Worm (Caenorhabditis elegans) whole organism, L4 larva: ENCODE data around the gene F37C12.14.

Source experiments
- F49E8.2 ChIP-seq: sonication (generic microtip); optimal IDR thresholded peaks from 2 replicates; lab custom pipeline; 2016; ENCODE audit warnings: missing compliant biosample characterization, mild to moderate bottlenecking, missing genetic modification characterization, borderline replicate concordance
- Y5F2A.4 ChIP-seq: fragments of 200-800 bp; sonication (Bioruptor generic); optimal IDR thresholded peaks from 2 replicates; lab custom pipeline; 2018; ENCODE audit warnings: mild to moderate bottlenecking, missing genetic modification characterization, missing compliant biosample characterization
- Y75B8A.6 ChIP-seq: fragments of 200-800 bp; sonication (Bioruptor generic); IDR thresholded peaks from 2 replicates; pipeline ENCODE4 v1.3.6; 2022; ENCODE audit warnings: missing genetic modification reagents, missing genetic modification characterization, missing compliant biosample characterization
- ZK337.2 ChIP-seq: fragments of 200-800 bp; sonication (Bioruptor generic); IDR thresholded peaks from 2 replicates; pipeline ENCODE4 v1.3.6; 2022; ENCODE audit warnings: missing genetic modification reagents, missing genetic modification characterization, missing compliant biosample characterization
- aha-1 ChIP-seq: fragments of 150-350 bp; peaks from one replicate; lab custom pipeline; 2014; ENCODE audit warnings: missing biosample characterization, missing genetic modification characterization
- ama-1 ChIP-seq: fragments of 150-350 bp; optimal IDR thresholded peaks from 2 replicates; lab custom pipeline; 2014; ENCODE audit warnings: inconsistent platforms, mixed read lengths
- attf-4 ChIP-seq: sonication (generic microtip); optimal IDR thresholded peaks from 3 replicates; lab custom pipeline; 2017; ENCODE audit warnings: missing biosample characterization, missing genetic modification characterization
- ceh-20 ChIP-seq: fragments of 200-800 bp; sonication (Bioruptor generic); IDR thresholded peaks from 2 replicates; pipeline ENCODE4 v1.3.6; 2022; ENCODE audit warnings: missing genetic modification reagents, missing genetic modification characterization, missing compliant biosample characterization
- ceh-28 ChIP-seq: fragments of 150-350 bp; optimal IDR thresholded peaks from 2 replicates; lab custom pipeline; 2014; ENCODE audit warnings: missing biosample characterization, missing genetic modification reagents, missing genetic modification characterization
- ceh-32 ChIP-seq: sonication (generic microtip); optimal IDR thresholded peaks from 2 replicates; lab custom pipeline; 2016; ENCODE audit warnings: mild to moderate bottlenecking, missing genetic modification characterization, missing compliant biosample characterization; ENCODE audit not compliant: poor library complexity
- ceh-44 ChIP-seq: fragments of 200-800 bp; sonication (Bioruptor generic); IDR thresholded peaks from 2 replicates; pipeline ENCODE4 v1.3.6; 2022; ENCODE audit warnings: missing genetic modification reagents, missing genetic modification characterization, missing compliant biosample characterization
- ceh-62 ChIP-seq: sonication (generic microtip); optimal IDR thresholded peaks from 2 replicates; lab custom pipeline; 2017; ENCODE audit warnings: missing biosample characterization, missing genetic modification characterization
- ces-1 ChIP-seq: fragments of 150-350 bp; sonication (generic microtip); optimal IDR thresholded peaks from 4 replicates; lab custom pipeline; 2014; ENCODE audit warnings: missing biosample characterization, missing genetic modification reagents, missing genetic modification characterization
- dmd-6 ChIP-seq: fragments of 200-800 bp; sonication (Bioruptor generic); IDR thresholded peaks from 2 replicates; pipeline ENCODE4 v1.3.6; 2022; ENCODE audit warnings: missing genetic modification reagents, missing genetic modification characterization, missing compliant biosample characterization
- dpl-1 ChIP-seq: fragments of 150-350 bp; optimal IDR thresholded peaks from 2 replicates; lab custom pipeline; 2014; ENCODE audit warnings: missing biosample characterization, missing genetic modification reagents, missing genetic modification characterization
- dve-1 ChIP-seq: sonication (generic microtip); optimal IDR thresholded peaks from 2 replicates; lab custom pipeline; 2017; ENCODE audit warnings: antibody characterized with exemption, mild to moderate bottlenecking, missing genetic modification characterization, missing compliant biosample characterization; ENCODE audit not compliant: insufficient read depth
- egl-27 ChIP-seq: sonication (generic microtip); optimal IDR thresholded peaks from 3 replicates; lab custom pipeline; 2017; ENCODE audit warnings: missing biosample characterization, missing genetic modification reagents, missing genetic modification characterization
- fkh-10 ChIP-seq: fragments of 150-350 bp; optimal IDR thresholded peaks from 2 replicates; lab custom pipeline; 2014; ENCODE audit warnings: missing biosample characterization, missing genetic modification reagents, missing genetic modification characterization
- gei-8 ChIP-seq: fragments of 200-800 bp; sonication (Bioruptor generic); optimal IDR thresholded peaks from 2 replicates; lab custom pipeline; 2018; ENCODE audit warnings: mild to moderate bottlenecking, missing genetic modification characterization, missing compliant biosample characterization
- hif-1 ChIP-seq, 2 experiments: sonication (generic microtip); optimal IDR thresholded peaks; 2 replicates each; lab custom pipeline; 2016 to 2017; ENCODE audit warnings: missing compliant biosample characterization in 2 of 2, missing genetic modification characterization in 2 of 2, missing genetic modification reagents in 2 of 2, missing genotype in 2 of 2, mild to moderate bottlenecking in 1 of 2
- hlh-30 ChIP-seq: sonication (generic microtip); optimal IDR thresholded peaks from 2 replicates; lab custom pipeline; 2017; ENCODE audit warnings: antibody characterized with exemption, mild to moderate bottlenecking, missing genetic modification characterization, missing compliant biosample characterization; ENCODE audit not compliant: insufficient read depth
- hmg-1.1 ChIP-seq: fragments of 200-800 bp; sonication (Bioruptor generic); IDR thresholded peaks from 2 replicates; pipeline ENCODE4 v1.3.6; 2022; ENCODE audit warnings: missing genetic modification reagents, missing genetic modification characterization, missing compliant biosample characterization
- lin-29 ChIP-seq: fragments of 200-800 bp; sonication (Bioruptor generic); IDR thresholded peaks from 2 replicates; pipeline ENCODE4 v1.3.6; 2022; ENCODE audit warnings: missing genetic modification reagents, missing genetic modification characterization, missing compliant biosample characterization
- lin-39 ChIP-seq: fragments of 150-350 bp; optimal IDR thresholded peaks from 2 replicates; lab custom pipeline; 2014; ENCODE audit warnings: missing biosample characterization, missing genetic modification reagents, missing genetic modification characterization
- madf-9 ChIP-seq: fragments of 200-800 bp; sonication (Bioruptor generic); conservative IDR thresholded peaks from 2 replicates; pipeline ENCODE4 v1.3.6; 2022; ENCODE audit warnings: missing genetic modification reagents, missing genetic modification characterization, missing compliant biosample characterization
- mdl-1 ChIP-seq, 2 experiments: fragments of 150-350 bp in 1 of 2; sonication (generic microtip) in 1 of 2; optimal IDR thresholded peaks; 2 replicates each; lab custom pipeline; 2014 to 2017; ENCODE audit warnings: missing biosample characterization in 2 of 2, missing genetic modification characterization in 2 of 2
- mes-2 ChIP-seq: sonication (generic microtip); optimal IDR thresholded peaks from 2 replicates; lab custom pipeline; 2016; ENCODE audit warnings: missing genotype, mild to moderate bottlenecking, missing genetic modification characterization, missing compliant biosample characterization; ENCODE audit not compliant: poor library complexity, severe bottlenecking
- nhr-11 ChIP-seq: fragments of 150-350 bp; optimal IDR thresholded peaks from 2 replicates; lab custom pipeline; 2014; ENCODE audit warnings: missing biosample characterization, missing genetic modification characterization
- nhr-25 ChIP-seq: sonication (generic microtip); optimal IDR thresholded peaks from 2 replicates; lab custom pipeline; 2017; ENCODE audit warnings: missing genetic modification characterization, mild to moderate bottlenecking, missing compliant biosample characterization, antibody characterized with exemption, moderate library complexity, borderline replicate concordance; ENCODE audit not compliant: insufficient read depth
- nhr-28 ChIP-seq: fragments of 150-350 bp; optimal IDR thresholded peaks from 2 replicates; lab custom pipeline; 2014; ENCODE audit warnings: missing biosample characterization, missing genetic modification characterization
- nhr-41 ChIP-seq: fragments of 200-800 bp; sonication (Bioruptor generic); IDR thresholded peaks from 2 replicates; pipeline ENCODE4 v1.3.6; 2022; ENCODE audit warnings: missing genetic modification reagents, missing genetic modification characterization, missing compliant biosample characterization
- nhr-42 ChIP-seq: fragments of 200-800 bp; sonication (Bioruptor generic); IDR thresholded peaks from 2 replicates; pipeline ENCODE4 v1.3.6; 2022; ENCODE audit warnings: missing genetic modification characterization, missing compliant biosample characterization
- nhr-48 ChIP-seq: sonication (generic microtip); optimal IDR thresholded peaks from 2 replicates; lab custom pipeline; 2016; ENCODE audit warnings: mild to moderate bottlenecking, missing genetic modification characterization, missing compliant biosample characterization
- nhr-76 ChIP-seq: fragments of 150-350 bp; optimal IDR thresholded peaks from 2 replicates; lab custom pipeline; 2014; ENCODE audit warnings: missing biosample characterization, missing genetic modification characterization
- nhr-77 ChIP-seq: fragments of 150-350 bp; optimal IDR thresholded peaks from 2 replicates; lab custom pipeline; 2014; ENCODE audit warnings: missing biosample characterization, missing genetic modification characterization
- rbr-2 ChIP-seq: sonication (generic microtip); optimal IDR thresholded peaks from 2 replicates; lab custom pipeline; 2016; ENCODE audit warnings: missing genotype, missing genetic modification characterization, missing compliant biosample characterization
- saeg-2 ChIP-seq: fragments of 200-800 bp; sonication (Bioruptor generic); IDR thresholded peaks from 2 replicates; pipeline ENCODE4 v1.3.6; 2022; ENCODE audit warnings: missing genetic modification reagents, missing genetic modification characterization, missing compliant biosample characterization
- set-16 ChIP-seq: fragments of 200-800 bp; sonication (Bioruptor generic); IDR thresholded peaks from 2 replicates; pipeline ENCODE4 v1.3.6; 2022; ENCODE audit warnings: missing genetic modification reagents, missing genetic modification characterization, missing compliant biosample characterization
- skn-1 ChIP-seq: fragments of 150-350 bp; optimal IDR thresholded peaks from 2 replicates; lab custom pipeline; 2014; ENCODE audit warnings: missing biosample characterization, missing genetic modification characterization
- snpc-1.2 ChIP-seq: fragments of 200-800 bp; sonication (Bioruptor generic); IDR thresholded peaks from 2 replicates; pipeline ENCODE4 v1.3.6; 2022; ENCODE audit warnings: missing genetic modification reagents, missing genetic modification characterization, missing compliant biosample characterization
- spr-3 ChIP-seq: fragments of 200-800 bp; sonication (Bioruptor generic); optimal IDR thresholded peaks from 2 replicates; lab custom pipeline; 2018; ENCODE audit warnings: mild to moderate bottlenecking, missing genetic modification characterization, missing compliant biosample characterization
- tag-97 ChIP-seq: fragments of 200-800 bp; sonication (Bioruptor generic); IDR thresholded peaks from 2 replicates; pipeline ENCODE4 v1.3.6; 2022; ENCODE audit warnings: missing genetic modification characterization, missing compliant biosample characterization
- tra-1 ChIP-seq: fragments of 200-800 bp; sonication (Bioruptor generic); IDR thresholded peaks from 2 replicates; pipeline ENCODE4 v1.3.6; 2022; ENCODE audit warnings: missing genetic modification reagents, missing genetic modification characterization, missing compliant biosample characterization
- unc-130 ChIP-seq: sonication (generic microtip); optimal IDR thresholded peaks from 2 replicates; lab custom pipeline; 2016; ENCODE audit warnings: missing genetic modification reagents, missing genetic modification characterization, missing compliant biosample characterization
- unc-39 ChIP-seq: sonication (generic microtip); optimal IDR thresholded peaks from 2 replicates; lab custom pipeline; 2017; ENCODE audit warnings: missing biosample characterization, missing genetic modification characterization
- unc-62 ChIP-seq, 3 experiments: fragments of 150-350 bp in 1 of 3; sonication (generic microtip); optimal IDR thresholded peaks in 2 of 3; peaks in 1 of 3; 1 replicate in 1 of 3; 2 replicates in 2 of 3; lab custom pipeline; 2014 to 2017; ENCODE audit warnings: missing biosample characterization in 3 of 3, missing genetic modification characterization in 3 of 3, missing genetic modification reagents in 3 of 3, missing genotype in 1 of 3
- vab-7 ChIP-seq: fragments of 200-800 bp; sonication (Bioruptor generic); IDR thresholded peaks from 2 replicates; pipeline ENCODE4 v1.3.6; 2022; ENCODE audit warnings: missing genetic modification reagents, missing genetic modification characterization, missing compliant biosample characterization
- zag-1 ChIP-seq: fragments of 150-350 bp; optimal IDR thresholded peaks from 2 replicates; lab custom pipeline; 2014; ENCODE audit warnings: missing biosample characterization, missing genetic modification characterization
- zfp-2 ChIP-seq: sonication (generic microtip); optimal IDR thresholded peaks from 2 replicates; lab custom pipeline; 2016; ENCODE audit warnings: mild to moderate bottlenecking, missing genetic modification characterization, missing compliant biosample characterization
- zip-2 ChIP-seq: fragments of 150-350 bp; optimal IDR thresholded peaks from 2 replicates; lab custom pipeline; 2014; ENCODE audit warnings: missing biosample characterization, missing genetic modification characterization

Gene F37C12.14

DNA sequence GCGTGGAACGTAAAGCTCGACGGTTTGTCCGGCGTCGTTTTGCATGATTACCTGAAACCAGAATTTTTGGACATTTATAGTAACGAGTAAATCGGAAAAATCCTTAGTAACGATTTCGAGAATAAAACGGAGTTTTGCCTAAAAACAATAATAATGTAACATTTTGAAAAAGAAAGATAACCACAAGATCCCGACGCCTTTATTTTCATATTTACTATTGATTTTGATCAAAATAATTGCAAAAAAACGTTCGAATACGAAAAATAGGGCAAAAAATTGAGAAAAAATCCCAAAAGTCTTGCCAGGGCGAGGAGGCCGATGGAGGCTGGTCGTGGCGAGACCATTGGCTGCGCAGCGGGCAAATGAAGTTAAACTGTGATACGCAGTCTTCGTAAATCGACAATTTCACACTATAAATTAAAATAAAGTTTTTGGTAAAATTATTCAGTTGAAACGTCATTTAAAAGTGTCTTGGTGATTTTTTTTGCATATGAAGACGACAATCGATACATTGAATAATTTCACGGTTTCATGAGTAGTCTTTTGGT, 4.3 kb upstream of the F37C12.14 start, which contains the start of gene rps-21:
Gene rps-21 (minus strand): TSS at position 51 of the 548 bp plus-strand sequence.
- no peak for TF ChIP-seq lin-39 (tag; lab: Kevin White, UChicago)
- TF ChIP-seq ces-1 (GFP tag; lab: Kevin White, UChicago) = peak; percentile 67
- TF ChIP-seq nhr-48 = peak; percentile 11
- TF ChIP-seq ama-1 (lab: Kevin White, UChicago) = no peak
- no peak for TF ChIP-seq nhr-76 (tag; lab: Kevin White, UChicago)
- TF ChIP-seq snpc-1.2 (GFP tag; lab: Robert Waterston, UW) = no peak
- peak; percentile 38 for TF ChIP-seq unc-130 (GFP tag; lab: Kevin White, UChicago)
- TF ChIP-seq attf-4 (tag; lab: Kevin White, UChicago) = no peak
- no peak for TF ChIP-seq Y75B8A.6 (GFP tag; lab: Robert Waterston, UW)
- no peak for TF ChIP-seq ceh-62 (tag; lab: Kevin White, UChicago)
- TF ChIP-seq zip-2 (tag; lab: Kevin White, UChicago) = no peak
- no peak for TF ChIP-seq madf-9 (GFP tag; lab: Robert Waterston, UW)
- TF ChIP-seq mdl-1 (tag; optimal IDR thresholded peaks at IDR 0.05; lab: Kevin White, UChicago) = peak; percentile 4 to 28
- peak in 1 of 2 experiments; percentile 77 for TF ChIP-seq unc-62 (GFP tag; optimal IDR thresholded peaks at IDR 0.05 in 1 of 2; lab: Kevin White, UChicago)
- TF ChIP-seq unc-62 (tag; optimal IDR thresholded peaks at IDR 0.05; lab: Kevin White, UChicago) = no peak
- TF ChIP-seq hif-1 (tag; optimal IDR thresholded peaks at IDR 0.05; lab: Kevin White, UChicago) = peak in 1 of 2 experiments; percentile 63
- 0 out of 2 replicates have a peak, but pooled peaks have one; percentile 30 for TF ChIP-seq tra-1 (GFP tag; lab: Robert Waterston, UW)
- no peak for TF ChIP-seq saeg-2 (GFP tag; lab: Robert Waterston, UW)
- no peak for TF ChIP-seq tag-97 (GFP tag; lab: Robert Waterston, UW)
- no peak for TF ChIP-seq skn-1
- no peak for TF ChIP-seq lin-29 (GFP tag; lab: Robert Waterston, UW)
- TF ChIP-seq nhr-42 (GFP tag; lab: Robert Waterston, UW) = no peak
- TF ChIP-seq ceh-32 (tag; lab: Kevin White, UChicago) = no peak
- TF ChIP-seq nhr-11 (tag; lab: Kevin White, UChicago) = peak; percentile 91
- peak; percentile 72 for TF ChIP-seq nhr-28 (tag; lab: Kevin White, UChicago)
- no peak for TF ChIP-seq gei-8 (GFP tag; lab: Kevin White, UChicago)
- TF ChIP-seq zag-1 (tag; lab: Kevin White, UChicago) = no peak
- no peak for TF ChIP-seq ceh-28 (tag; lab: Kevin White, UChicago)
- TF ChIP-seq dpl-1 = peak; percentile 82
- peak; percentile 67 for TF ChIP-seq rbr-2 (tag; lab: Kevin White, UChicago)
- TF ChIP-seq fkh-10 (GFP tag; lab: Kevin White, UChicago) = peak; percentile 9
- TF ChIP-seq ceh-44 (GFP tag; lab: Robert Waterston, UW) = no peak
- no peak for TF ChIP-seq ZK337.2 (GFP tag; lab: Robert Waterston, UW)
- peak; percentile 81 for TF ChIP-seq hmg-1.1 (GFP tag; lab: Robert Waterston, UW)
- no peak for TF ChIP-seq nhr-41
- TF ChIP-seq nhr-25 = peak; percentile 49
- no peak; the same call in 1 of the 2 replicates for TF ChIP-seq set-16
- TF ChIP-seq dmd-6 = peak; percentile 53; the same call in 1 of the 2 replicates
- TF ChIP-seq zfp-2 (tag; lab: Kevin White, UChicago) = peak; percentile 94
- TF ChIP-seq aha-1 = no peak
- peak; percentile 82 for TF ChIP-seq dve-1 (tag; lab: Kevin White, UChicago)
- TF ChIP-seq ceh-20 (GFP tag; lab: Robert Waterston, UW) = peak; percentile 48; the same call in 1 of the 2 replicates
- TF ChIP-seq unc-39 = no peak
- TF ChIP-seq mes-2 (tag; lab: Kevin White, UChicago) = peak; percentile 92
- no peak for TF ChIP-seq vab-7
- TF ChIP-seq hlh-30 (tag; lab: Kevin White, UChicago) = peak; percentile 77
- no peak for TF ChIP-seq spr-3 (GFP tag; lab: Kevin White, UChicago)
- TF ChIP-seq egl-27 = no peak
- no peak for TF ChIP-seq F49E8.2 (tag; lab: Kevin White, UChicago)
- no peak for TF ChIP-seq Y5F2A.4 (GFP tag; lab: Kevin White, UChicago)
- peak; percentile 64 for TF ChIP-seq nhr-77 (tag; lab: Kevin White, UChicago)
